Worm (Caenorhabditis elegans): ENCODE results near the gene msp-49.

DNA sequence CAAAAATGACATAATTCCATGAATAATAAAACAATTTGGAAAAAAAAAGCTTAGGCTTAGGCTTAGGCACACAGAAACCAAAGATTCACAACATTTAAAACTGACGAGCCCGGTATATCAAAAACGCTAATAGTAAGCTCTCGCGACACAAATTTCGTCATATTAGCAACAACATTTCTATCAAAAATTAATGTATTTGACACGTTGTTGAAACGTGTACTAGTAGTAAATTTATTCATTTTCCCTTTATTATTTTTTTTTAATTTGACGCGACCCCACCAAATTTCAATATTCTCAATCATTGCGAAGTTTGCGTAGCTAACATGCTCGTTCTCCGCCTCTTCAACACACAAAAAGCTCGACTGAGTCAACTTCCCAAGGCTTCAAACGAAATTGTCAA is 17.8 kb downstream of the msp-49 start, which contains the start of gene C34F11.2:
- TF ChIP-seq ztf-23 (GFP tag; IDR thresholded peaks at IDR 0.05) (no peak), flt-1 (GFP tag; IDR thresholded peaks at IDR 0.05) (no peak), T22C8.4 (GFP tag; IDR thresholded peaks at IDR 0.05) (no peak), tab-1 (GFP tag; IDR thresholded peaks at IDR 0.05) (no peak), ztf-29 (GFP tag; IDR thresholded peaks at IDR 0.05) (no peak), cog-1 (tag; optimal IDR thresholded peaks at IDR 0.05) (no peak), med-1 (GFP tag; optimal IDR thresholded peaks at IDR 0.05; ENCODE audit: insufficient read depth) (no peak), klf-2 (GFP tag; conservative IDR thresholded peaks at IDR 0.05) (no peak), ref-1 (GFP tag; conservative IDR thresholded peaks at IDR 0.05) (no peak)
